Worm (Caenorhabditis elegans) whole organism, L2 larva: ENCODE measurements around the gene R09A8.1.

ENCODE experiments used
- C34F6.9 ChIP-seq: fragments of 150-350 bp; optimal IDR thresholded peaks from 2 replicates; lab custom pipeline; 2014; ENCODE audit warnings: missing biosample characterization, missing genetic modification characterization
- F13H6.1 ChIP-seq: sonication (generic microtip); optimal IDR thresholded peaks from 2 replicates; lab custom pipeline; 2016; ENCODE audit warnings: missing genetic modification characterization, missing compliant biosample characterization
- R02D3.7 ChIP-seq: fragments of 150-350 bp; optimal IDR thresholded peaks from 2 replicates; lab custom pipeline; 2014; ENCODE audit warnings: missing biosample characterization, missing genetic modification characterization
- Y55F3AM.14 ChIP-seq: fragments of 200-800 bp; sonication (Bioruptor generic); optimal IDR thresholded peaks from 2 replicates; lab custom pipeline; 2018; ENCODE audit warnings: mild to moderate bottlenecking, missing genetic modification characterization, missing compliant biosample characterization
- ZK546.5 ChIP-seq: sonication (generic microtip); optimal IDR thresholded peaks from 2 replicates; lab custom pipeline; 2017; ENCODE audit warnings: missing biosample characterization, missing genetic modification characterization
- alr-1 ChIP-seq: fragments of 150-350 bp; optimal IDR thresholded peaks from 2 replicates; lab custom pipeline; 2014; ENCODE audit warnings: missing biosample characterization, missing genetic modification characterization
- aly-2 ChIP-seq: fragments of 150-350 bp; optimal IDR thresholded peaks from 2 replicates; lab custom pipeline; 2014; ENCODE audit warnings: missing biosample characterization, missing genetic modification characterization
- blmp-1 ChIP-seq: sonication (generic microtip); optimal IDR thresholded peaks from 2 replicates; lab custom pipeline; 2017; ENCODE audit warnings: missing genetic modification characterization, mild to moderate bottlenecking, missing compliant biosample characterization, antibody characterized with exemption, moderate library complexity; ENCODE audit not compliant: insufficient read depth
- ceh-16 ChIP-seq: fragments of 150-350 bp; optimal IDR thresholded peaks from 2 replicates; lab custom pipeline; 2014; ENCODE audit warnings: missing biosample characterization, missing genetic modification characterization
- ceh-82 ChIP-seq: fragments of 150-350 bp; optimal IDR thresholded peaks from 2 replicates; lab custom pipeline; 2014; ENCODE audit warnings: missing biosample characterization, missing genetic modification characterization
- crh-2 ChIP-seq: sonication (generic microtip); optimal IDR thresholded peaks from 2 replicates; lab custom pipeline; 2017; ENCODE audit warnings: missing biosample characterization, missing genetic modification characterization
- elt-3 ChIP-seq: sonication (generic microtip); optimal IDR thresholded peaks from 2 replicates; lab custom pipeline; 2017; ENCODE audit warnings: missing biosample characterization, missing genetic modification characterization
- fos-1 ChIP-seq: fragments of 150-350 bp; optimal IDR thresholded peaks from 2 replicates; lab custom pipeline; 2014; ENCODE audit warnings: missing biosample characterization, missing genetic modification characterization
- gmeb-1 ChIP-seq: fragments of 150-350 bp; optimal IDR thresholded peaks from 2 replicates; lab custom pipeline; 2014; ENCODE audit warnings: missing biosample characterization, missing genetic modification characterization
- lin-11 ChIP-seq: fragments of 150-350 bp; sonication (generic microtip); optimal IDR thresholded peaks from 2 replicates; lab custom pipeline; 2014; ENCODE audit warnings: missing biosample characterization, missing genetic modification characterization, inconsistent platforms, mixed read lengths
- lin-13 ChIP-seq: fragments of 150-350 bp; optimal IDR thresholded peaks from 2 replicates; lab custom pipeline; 2014; ENCODE audit warnings: missing biosample characterization, missing genetic modification reagents, missing genetic modification characterization
- lin-39 ChIP-seq: fragments of 150-350 bp; optimal IDR thresholded peaks from 2 replicates; lab custom pipeline; 2014; ENCODE audit warnings: missing biosample characterization, missing genetic modification reagents, missing genetic modification characterization
- mbf-1 ChIP-seq: sonication (generic microtip); optimal IDR thresholded peaks from 2 replicates; lab custom pipeline; 2017; ENCODE audit warnings: missing biosample characterization, missing genetic modification characterization
- nhr-10 ChIP-seq: sonication (generic microtip); optimal IDR thresholded peaks from 2 replicates; lab custom pipeline; 2017; ENCODE audit warnings: missing biosample characterization, missing genetic modification characterization
- nhr-11 ChIP-seq: fragments of 150-350 bp; optimal IDR thresholded peaks from 2 replicates; lab custom pipeline; 2014; ENCODE audit warnings: missing biosample characterization, missing genetic modification characterization
- nhr-12 ChIP-seq: fragments of 150-350 bp; optimal IDR thresholded peaks from 2 replicates; lab custom pipeline; 2014; ENCODE audit warnings: missing biosample characterization, missing genetic modification characterization
- nhr-23 ChIP-seq: fragments of 150-350 bp; optimal IDR thresholded peaks from 2 replicates; lab custom pipeline; 2014; ENCODE audit warnings: missing biosample characterization, missing genetic modification reagents, missing genetic modification characterization
- nhr-25 ChIP-seq: fragments of 150-350 bp; sonication (generic microtip); optimal IDR thresholded peaks from 3 replicates; lab custom pipeline; 2014; ENCODE audit warnings: missing biosample characterization, missing genetic modification characterization
- nhr-6 ChIP-seq: fragments of 150-350 bp; optimal IDR thresholded peaks from 2 replicates; lab custom pipeline; 2014; ENCODE audit warnings: missing biosample characterization, missing genetic modification characterization
- nhr-77 ChIP-seq: fragments of 150-350 bp; optimal IDR thresholded peaks from 2 replicates; lab custom pipeline; 2014; ENCODE audit warnings: missing biosample characterization, missing genetic modification characterization
- peb-1 ChIP-seq: fragments of 150-350 bp; optimal IDR thresholded peaks from 2 replicates; lab custom pipeline; 2014; ENCODE audit warnings: missing biosample characterization, missing genetic modification characterization
- sem-4 ChIP-seq: fragments of 150-350 bp; optimal IDR thresholded peaks from 2 replicates; lab custom pipeline; 2014; ENCODE audit warnings: missing biosample characterization, missing genetic modification reagents, missing genetic modification characterization
- skn-1 ChIP-seq: sonication (generic microtip); optimal IDR thresholded peaks from 2 replicates; lab custom pipeline; 2017; ENCODE audit warnings: missing biosample characterization, missing genetic modification characterization
- sma-3 ChIP-seq: sonication (generic microtip); optimal IDR thresholded peaks from 2 replicates; lab custom pipeline; 2016; ENCODE audit warnings: missing genetic modification reagents, missing genetic modification characterization, missing compliant biosample characterization
- sma-9 ChIP-seq, 2 experiments: fragments of 150-350 bp in 1 of 2; sonication (generic microtip) in 1 of 2; optimal IDR thresholded peaks; 2 replicates each; lab custom pipeline; 2014 to 2016; ENCODE audit warnings: missing genetic modification characterization in 2 of 2, mild to moderate bottlenecking in 1 of 2, missing biosample characterization in 1 of 2, missing compliant biosample characterization in 1 of 2, missing genetic modification reagents in 1 of 2, moderate library complexity in 1 of 2
- unc-55 ChIP-seq: fragments of 150-350 bp; sonication (generic microtip); optimal IDR thresholded peaks from 3 replicates; lab custom pipeline; 2014; ENCODE audit warnings: missing biosample characterization, missing genetic modification reagents, missing genetic modification characterization
- unc-62 ChIP-seq: fragments of 150-350 bp; optimal IDR thresholded peaks from 2 replicates; lab custom pipeline; 2014; ENCODE audit warnings: missing biosample characterization, missing genetic modification reagents, missing genetic modification characterization
- zag-1 ChIP-seq: fragments of 150-350 bp; optimal IDR thresholded peaks from 2 replicates; lab custom pipeline; 2014; ENCODE audit warnings: missing biosample characterization, missing genetic modification characterization
- ztf-11 ChIP-seq: sonication (generic microtip); optimal IDR thresholded peaks from 2 replicates; lab custom pipeline; 2017; ENCODE audit warnings: missing biosample characterization, missing genetic modification characterization
- ztf-4 ChIP-seq: fragments of 150-350 bp; optimal IDR thresholded peaks from 2 replicates; lab custom pipeline; 2014; ENCODE audit warnings: missing biosample characterization, missing genetic modification characterization

R09A8.1 gene

ce11 chrX:12595217-12595616 is 18.3 kb upstream of the R09A8.1 start:
- TF ChIP-seq nhr-25 (tag; lab: Kevin White, UChicago): no peak
- TF ChIP-seq crh-2 (tag; lab: Kevin White, UChicago): no peak
- TF ChIP-seq sma-9 (GFP tag; optimal IDR thresholded peaks at IDR 0.05; lab: Kevin White, UChicago): no peak
- no peak for TF ChIP-seq sma-9 (tag; optimal IDR thresholded peaks at IDR 0.05; lab: Kevin White, UChicago)
- TF ChIP-seq unc-55: no peak
- no peak for TF ChIP-seq sem-4 (tag; lab: Kevin White, UChicago)
- no peak for TF ChIP-seq mbf-1
- no peak for TF ChIP-seq skn-1 (tag; lab: Kevin White, UChicago)
- no peak for TF ChIP-seq peb-1 (tag; lab: Kevin White, UChicago)
- TF ChIP-seq nhr-11 (tag; lab: Kevin White, UChicago): no peak

ce11 chrX:12595954-12596353 is 17.6 kb upstream of the R09A8.1 start:
- TF ChIP-seq sma-9 (GFP tag; optimal IDR thresholded peaks at IDR 0.05; lab: Kevin White, UChicago): peak; percentile 70
- TF ChIP-seq sma-9 (tag; optimal IDR thresholded peaks at IDR 0.05; lab: Kevin White, UChicago): no peak
- TF ChIP-seq lin-39: no peak
- no peak for TF ChIP-seq nhr-10 (tag; lab: Kevin White, UChicago)
- peak; percentile 62 for TF ChIP-seq fos-1 (tag; lab: Kevin White, UChicago)

- TF ChIP-seq sma-9 (GFP tag; optimal IDR thresholded peaks at IDR 0.05; lab: Kevin White, UChicago) (no peak), sma-9 (tag; optimal IDR thresholded peaks at IDR 0.05; lab: Kevin White, UChicago) (no peak), unc-62 (no peak), ceh-16 (tag; lab: Kevin White, UChicago) (no peak), C34F6.9 (tag; lab: Kevin White, UChicago) (no peak), ztf-4 (tag; lab: Kevin White, UChicago) (no peak), nhr-12 (tag; lab: Kevin White, UChicago) (no peak), ztf-11 (tag; lab: Kevin White, UChicago) (no peak), ceh-82 (tag; lab: Kevin White, UChicago) (no peak), alr-1 (tag; lab: Kevin White, UChicago) (no peak), peb-1 (tag; lab: Kevin White, UChicago) (no peak), nhr-23 (tag; lab: Kevin White, UChicago) (no peak), mbf-1 (no peak), sma-3 (no peak), zag-1 (tag; lab: Kevin White, UChicago) (no peak), R02D3.7 (tag; lab: Kevin White, UChicago) (no peak), lin-39 (no peak)
Measured at ce11 chrX:12596868-12597267, 16.7 kb upstream of the R09A8.1 start, which contains the start of gene T24D5.4. TSS of gene T24D5.4 (plus strand) at chrX:12597168.

- no peak for TF ChIP-seq unc-62
- no peak for TF ChIP-seq F13H6.1 (tag; lab: Kevin White, UChicago)
- TF ChIP-seq gmeb-1 (tag; lab: Kevin White, UChicago): no peak
- TF ChIP-seq R02D3.7 (tag; lab: Kevin White, UChicago): no peak
- no peak for TF ChIP-seq ceh-82 (tag; lab: Kevin White, UChicago)
- no peak for TF ChIP-seq sem-4 (tag; lab: Kevin White, UChicago)
- no peak for TF ChIP-seq aly-2 (tag; lab: Kevin White, UChicago)
- no peak for TF ChIP-seq elt-3 (tag; lab: Kevin White, UChicago)
Measured at ce11 chrX:12602611-12603010, 10.9 kb upstream of the R09A8.1 start.

ce11 chrX:12603322-12603984 is 10.1 kb upstream of the R09A8.1 start, which contains the start of the genes T24D5.6 and R09A8.9:
TSS of gene T24D5.6 (plus strand) at chrX:12603622.
TSS of gene R09A8.9 (plus strand) at chrX:12603934.
- TF ChIP-seq alr-1 (tag; lab: Kevin White, UChicago) (no peak), nhr-6 (no peak), nhr-77 (tag; lab: Kevin White, UChicago) (no peak), ceh-82 (tag; lab: Kevin White, UChicago) (no peak), zag-1 (tag; lab: Kevin White, UChicago) (no peak), sma-9 (GFP tag; optimal IDR thresholded peaks at IDR 0.05; lab: Kevin White, UChicago) (no peak), sma-9 (tag; optimal IDR thresholded peaks at IDR 0.05; lab: Kevin White, UChicago) (no peak), R02D3.7 (tag; lab: Kevin White, UChicago) (no peak), gmeb-1 (tag; lab: Kevin White, UChicago) (no peak)
- TF ChIP-seq, all 48 proteins: peak for 0

- no peak for TF ChIP-seq ztf-11 (tag; lab: Kevin White, UChicago)
- no peak for TF ChIP-seq ceh-16 (tag; lab: Kevin White, UChicago)
- no peak for TF ChIP-seq ZK546.5 (tag; lab: Kevin White, UChicago)
- no peak for TF ChIP-seq lin-39
- no peak for TF ChIP-seq mbf-1
- no peak for TF ChIP-seq lin-13 (GFP tag; lab: Kevin White, UChicago)
- TF ChIP-seq Y55F3AM.14 (GFP tag; lab: Kevin White, UChicago): no peak
- TF ChIP-seq skn-1 (tag; lab: Kevin White, UChicago): no peak
- TF ChIP-seq gmeb-1 (tag; lab: Kevin White, UChicago): no peak
- TF ChIP-seq nhr-25 (tag; lab: Kevin White, UChicago): no peak
- TF ChIP-seq peb-1 (tag; lab: Kevin White, UChicago): no peak
- TF ChIP-seq aly-2 (tag; lab: Kevin White, UChicago): no peak
- TF ChIP-seq lin-11: no peak
- no peak for TF ChIP-seq fos-1 (tag; lab: Kevin White, UChicago)
- no peak for TF ChIP-seq blmp-1
- no peak for TF ChIP-seq sem-4 (tag; lab: Kevin White, UChicago)
Measured at ce11 chrX:12618447-12618846, 4.9 kb downstream of the R09A8.1 start.
